Worm (Caenorhabditis elegans): ENCODE measurements around the gene C35D10.12.

- no peak for TF ChIP-seq ztf-29 (GFP tag; IDR thresholded peaks at IDR 0.05)
- TF ChIP-seq ztf-23 (GFP tag; IDR thresholded peaks at IDR 0.05): no peak
- no peak for TF ChIP-seq med-1 (GFP tag; optimal IDR thresholded peaks at IDR 0.05; ENCODE audit: insufficient read depth)
- no peak for TF ChIP-seq tab-1 (GFP tag; IDR thresholded peaks at IDR 0.05)
- no peak for TF ChIP-seq flt-1 (GFP tag; IDR thresholded peaks at IDR 0.05)
These were observed 1.1 kb upstream of the C35D10.12 start for ce11 chrIII:4875663-4876062.

Measured in whole organism, midembryonic.